Fruit fly (Drosophila melanogaster) whole organism, embryonic: ENCODE measurements around the gene shd.

ENCODE experiments used
- ATbp ChIP-seq: fragments of 200-800 bp; sonication (Bioruptor generic); optimal IDR thresholded peaks from 2 replicates; lab custom pipeline; 2017; ENCODE audit warnings: missing biosample characterization, mild to moderate bottlenecking, missing genetic modification characterization, missing genetic modification reagents
- Asciz ChIP-seq: fragments of 200-800 bp; sonication (Bioruptor generic); optimal IDR thresholded peaks from 2 replicates; lab custom pipeline; 2017; ENCODE audit warnings: missing biosample characterization, mild to moderate bottlenecking, missing genetic modification characterization, missing genetic modification reagents
- Awh ChIP-seq: fragments of 200-800 bp; sonication (Bioruptor generic); IDR thresholded peaks from 2 replicates; pipeline ENCODE4, ENCODE4 v1.3.6; 2022; ENCODE audit warnings: missing biosample characterization, missing genetic modification characterization
- CG10147 ChIP-seq: fragments of 200-800 bp; sonication (Bioruptor generic); optimal IDR thresholded peaks from 2 replicates; lab custom pipeline; 2019; ENCODE audit warnings: missing biosample characterization, mild to moderate bottlenecking, missing genetic modification characterization, moderate library complexity
- CG10462 ChIP-seq: fragments of 200-800 bp; sonication (Bioruptor generic); optimal IDR thresholded peaks from 2 replicates; lab custom pipeline; 2016; ENCODE audit warnings: missing biosample characterization, missing genetic modification characterization
- CG10565 ChIP-seq: fragments of 200-800 bp; sonication (Bioruptor generic); optimal IDR thresholded peaks from 3 replicates; lab custom pipeline; 2016; ENCODE audit warnings: missing biosample characterization, mild to moderate bottlenecking, missing genetic modification characterization
- CG10959 ChIP-seq: fragments of 200-800 bp; sonication (Bioruptor generic); IDR thresholded peaks from 2 replicates; pipeline ENCODE4 v1.3.6; 2022; ENCODE audit warnings: missing biosample characterization, missing genetic modification characterization
- CG12769 ChIP-seq: fragments of 200-800 bp; sonication (Bioruptor generic); optimal IDR thresholded peaks from 2 replicates; lab custom pipeline; 2019; ENCODE audit warnings: missing biosample characterization, mild to moderate bottlenecking, missing genetic modification characterization, moderate library complexity
- CG12942 ChIP-seq: fragments of 200-800 bp; sonication (Bioruptor generic); optimal IDR thresholded peaks from 3 replicates; lab custom pipeline; 2016; ENCODE audit warnings: missing biosample characterization, missing genetic modification characterization
- CG14667 ChIP-seq: fragments of 200-800 bp; sonication (Bioruptor generic); IDR thresholded peaks from 2 replicates; pipeline ENCODE4 v1.3.6; 2022; ENCODE audit warnings: missing biosample characterization, missing genetic modification characterization
- CG14860 ChIP-seq: fragments of 200-800 bp; sonication (Bioruptor generic); IDR thresholded peaks from 3 replicates; pipeline ENCODE4 v1.3.6; 2022; ENCODE audit warnings: missing biosample characterization, missing genetic modification characterization; ENCODE audit not compliant: partially characterized antibody
- CG17186 ChIP-seq: fragments of 200-800 bp; sonication (Bioruptor generic); optimal IDR thresholded peaks from 3 replicates; lab custom pipeline; 2017; ENCODE audit warnings: missing biosample characterization, missing genetic modification reagents, missing genetic modification characterization
- CG6791 ChIP-seq: fragments of 200-800 bp; sonication (Bioruptor generic); IDR thresholded peaks from 3 replicates; pipeline ENCODE4 v1.3.6; 2022; ENCODE audit warnings: missing biosample characterization, missing genetic modification characterization; ENCODE audit not compliant: partially characterized antibody
- CG7839 ChIP-seq: fragments of 200-800 bp; sonication (Bioruptor generic); optimal IDR thresholded peaks from 3 replicates; lab custom pipeline; 2018; ENCODE audit warnings: missing biosample characterization, mild to moderate bottlenecking, missing genetic modification characterization, moderate library complexity
- CG7928 ChIP-seq: fragments of 200-800 bp; sonication (Bioruptor generic); optimal IDR thresholded peaks from 2 replicates; lab custom pipeline; 2017; ENCODE audit warnings: missing biosample characterization, mild to moderate bottlenecking, missing genetic modification characterization
- CG9817 ChIP-seq: fragments of 200-800 bp; sonication (Bioruptor generic); optimal IDR thresholded peaks from 2 replicates; lab custom pipeline; 2018; ENCODE audit warnings: missing biosample characterization, mild to moderate bottlenecking, missing genetic modification characterization, moderate library complexity
- Camta ChIP-seq: fragments of 200-800 bp; sonication (Bioruptor generic); optimal IDR thresholded peaks from 2 replicates; lab custom pipeline; 2016; ENCODE audit warnings: missing biosample characterization, missing genetic modification characterization
- Fer3 ChIP-seq: fragments of 200-800 bp; sonication (Bioruptor generic); optimal IDR thresholded peaks from 2 replicates; lab custom pipeline; 2018; ENCODE audit warnings: missing biosample characterization, mild to moderate bottlenecking, missing genetic modification characterization, moderate library complexity
- Hey ChIP-seq: fragments of 200-800 bp; sonication (Bioruptor generic); optimal IDR thresholded peaks from 3 replicates; lab custom pipeline; 2018; ENCODE audit warnings: missing biosample characterization, mild to moderate bottlenecking, missing genetic modification characterization
- Hr78 ChIP-seq, 2 experiments: fragments of 200-800 bp in 1 of 2; fragments of >200 bp in 1 of 2; sonication (Bioruptor generic) in 1 of 2; optimal IDR thresholded peaks; 2 replicates each; lab custom pipeline; 2017 to 2019; ENCODE audit warnings: missing biosample characterization in 2 of 2, missing genetic modification characterization in 2 of 2, mild to moderate bottlenecking in 1 of 2, moderate library complexity in 1 of 2
- Kr ChIP-seq: fragments of 200-800 bp; sonication (Bioruptor generic); optimal IDR thresholded peaks from 2 replicates; lab custom pipeline; 2017; ENCODE audit warnings: missing biosample characterization, mild to moderate bottlenecking, missing genetic modification characterization
- NC2β ChIP-seq: fragments of 200-800 bp; sonication (Bioruptor generic); optimal IDR thresholded peaks from 2 replicates; lab custom pipeline; 2016; ENCODE audit warnings: missing biosample characterization, missing genetic modification characterization
- Nf-YB ChIP-seq: fragments of 200-800 bp; sonication (Bioruptor generic); optimal IDR thresholded peaks from 3 replicates; lab custom pipeline; 2019; ENCODE audit warnings: missing biosample characterization, mild to moderate bottlenecking, missing genetic modification characterization, moderate library complexity
- Oaz ChIP-seq: fragments of 200-800 bp; sonication (Bioruptor generic); IDR thresholded peaks from 2 replicates; pipeline ENCODE4 v1.3.6; 2022; ENCODE audit warnings: missing biosample characterization, missing genetic modification characterization
- abd-A ChIP-seq: fragments of 200-800 bp; sonication (Bioruptor generic); optimal IDR thresholded peaks from 3 replicates; lab custom pipeline; 2019; ENCODE audit warnings: missing biosample characterization, mild to moderate bottlenecking, missing genetic modification characterization, moderate library complexity
- al ChIP-seq: fragments of 200-800 bp; sonication (Bioruptor generic); IDR thresholded peaks from 2 replicates; pipeline ENCODE4 v1.3.6; 2022; ENCODE audit warnings: missing biosample characterization, missing genetic modification characterization
- ash1 ChIP-seq: fragments of 200-800 bp; sonication (Bioruptor generic); optimal IDR thresholded peaks from 2 replicates; lab custom pipeline; 2018; ENCODE audit warnings: missing biosample characterization, mild to moderate bottlenecking, missing genetic modification characterization
- az2 ChIP-seq: fragments of 200-800 bp; sonication (Bioruptor generic); optimal IDR thresholded peaks from 3 replicates; lab custom pipeline; 2016; ENCODE audit warnings: missing biosample characterization, missing genetic modification characterization
- cad ChIP-seq: fragments of >200 bp; optimal IDR thresholded peaks from 2 replicates; lab custom pipeline; 2017; ENCODE audit warnings: missing biosample characterization, missing genetic modification characterization
- corto ChIP-seq: fragments of 200-800 bp; sonication (Bioruptor generic); optimal IDR thresholded peaks from 2 replicates; lab custom pipeline; 2016; ENCODE audit warnings: missing biosample characterization, mild to moderate bottlenecking, missing genetic modification characterization, moderate library complexity
- dan ChIP-seq: fragments of 200-800 bp; sonication (Bioruptor generic); IDR thresholded peaks from 2 replicates; pipeline ENCODE4 v1.3.6; 2022; ENCODE audit warnings: missing biosample characterization, missing genetic modification characterization
- esg ChIP-seq: fragments of 200-800 bp; sonication (Bioruptor generic); conservative IDR thresholded peaks from 2 replicates; pipeline ENCODE4 v1.3.6; 2022; ENCODE audit warnings: missing biosample characterization, missing genetic modification characterization
- eve ChIP-seq, 2 experiments: fragments of >200 bp; optimal IDR thresholded peaks; 2 replicates each; lab custom pipeline; 2017; ENCODE audit warnings: missing biosample characterization in 2 of 2, missing genetic modification characterization in 2 of 2
- gem ChIP-seq: fragments of 200-800 bp; sonication (Bioruptor generic); optimal IDR thresholded peaks from 2 replicates; lab custom pipeline; 2019; ENCODE audit warnings: missing biosample characterization, mild to moderate bottlenecking, missing genetic modification characterization, moderate library complexity
- gfzf ChIP-seq: fragments of 200-800 bp; sonication (Bioruptor generic); optimal IDR thresholded peaks from 2 replicates; lab custom pipeline; 2016; ENCODE audit warnings: missing biosample characterization, mild to moderate bottlenecking, missing genetic modification characterization, moderate library complexity
- gro ChIP-seq: fragments of 200-800 bp; sonication (Bioruptor generic); optimal IDR thresholded peaks from 2 replicates; lab custom pipeline; 2016; ENCODE audit warnings: missing biosample characterization, missing genetic modification characterization
- inv ChIP-seq: fragments of 200-800 bp; sonication (Bioruptor generic); IDR thresholded peaks from 2 replicates; pipeline ENCODE4 v1.3.6; 2022; ENCODE audit warnings: missing biosample characterization, missing genetic modification characterization; ENCODE audit not compliant: partially characterized antibody
- jumu ChIP-seq: fragments of 200-800 bp; sonication (Bioruptor generic); optimal IDR thresholded peaks from 3 replicates; lab custom pipeline; 2016; ENCODE audit warnings: missing biosample characterization, missing genetic modification characterization
- ken ChIP-seq: fragments of 200-800 bp; sonication (Bioruptor generic); IDR thresholded peaks from 3 replicates; pipeline ENCODE4 v1.3.6; 2022; ENCODE audit warnings: missing biosample characterization, missing genetic modification characterization
- kni ChIP-seq: fragments of 200-800 bp; sonication (Bioruptor generic); optimal IDR thresholded peaks from 3 replicates; lab custom pipeline; 2017; ENCODE audit warnings: mild to moderate bottlenecking, missing biosample characterization, missing genetic modification reagents, missing genetic modification characterization
- oc ChIP-seq: fragments of 200-800 bp; sonication (Bioruptor generic); optimal IDR thresholded peaks from 2 replicates; lab custom pipeline; 2018; ENCODE audit warnings: missing biosample characterization, mild to moderate bottlenecking, missing genetic modification characterization, moderate library complexity
- pan ChIP-seq, 4 experiments: fragments of >200 bp in 3 of 4; fragments of 200-800 bp in 1 of 4; sonication (Bioruptor generic) in 1 of 4; optimal IDR thresholded peaks in 3 of 4; IDR thresholded peaks in 1 of 4; 2 replicates each; pipeline versions ENCODE4 v1.3.6 to Lab custom; 2017 to 2022; ENCODE audit warnings: missing biosample characterization in 2 of 4, missing genetic modification characterization in 2 of 4, mixed read lengths in 1 of 4
- peb ChIP-seq: fragments of 200-800 bp; sonication (Bioruptor generic); IDR thresholded peaks from 2 replicates; pipeline ENCODE4 v1.3.6; 2022; ENCODE audit warnings: missing biosample characterization, missing genetic modification characterization
- row ChIP-seq: fragments of 200-800 bp; sonication (Bioruptor generic); IDR thresholded peaks from 3 replicates; pipeline ENCODE4 v1.3.6; 2022; ENCODE audit warnings: missing biosample characterization, missing genetic modification characterization
- sd ChIP-seq: fragments of 200-800 bp; sonication (Bioruptor generic); optimal IDR thresholded peaks from 3 replicates; lab custom pipeline; 2018; ENCODE audit warnings: missing biosample characterization, mild to moderate bottlenecking, missing genetic modification characterization, moderate library complexity
- sens-2 ChIP-seq: fragments of 200-800 bp; sonication (Bioruptor generic); IDR thresholded peaks from 2 replicates; pipeline ENCODE4 v1.3.6; 2022; ENCODE audit warnings: missing biosample characterization, missing genetic modification characterization
- tna ChIP-seq: fragments of 200-800 bp; sonication (Bioruptor generic); IDR thresholded peaks from 2 replicates; pipeline ENCODE4 v1.3.6; 2022; ENCODE audit warnings: missing biosample characterization, missing genetic modification characterization; ENCODE audit not compliant: partially characterized antibody
- vvl ChIP-seq: fragments of 200-800 bp; sonication (Bioruptor generic); IDR thresholded peaks from 2 replicates; pipeline ENCODE4 v1.3.6; 2022; ENCODE audit warnings: missing biosample characterization, missing genetic modification characterization
- wdn ChIP-seq: fragments of 200-800 bp; sonication (Bioruptor generic); IDR thresholded peaks from 2 replicates; pipeline ENCODE4 v1.3.6; 2022; ENCODE audit warnings: missing biosample characterization, missing genetic modification characterization
- z ChIP-seq: fragments of 200-800 bp; sonication (Bioruptor generic); IDR thresholded peaks from 3 replicates; pipeline ENCODE4 v1.3.6; 2022; ENCODE audit warnings: missing biosample characterization, missing genetic modification characterization

shd gene

DNA sequence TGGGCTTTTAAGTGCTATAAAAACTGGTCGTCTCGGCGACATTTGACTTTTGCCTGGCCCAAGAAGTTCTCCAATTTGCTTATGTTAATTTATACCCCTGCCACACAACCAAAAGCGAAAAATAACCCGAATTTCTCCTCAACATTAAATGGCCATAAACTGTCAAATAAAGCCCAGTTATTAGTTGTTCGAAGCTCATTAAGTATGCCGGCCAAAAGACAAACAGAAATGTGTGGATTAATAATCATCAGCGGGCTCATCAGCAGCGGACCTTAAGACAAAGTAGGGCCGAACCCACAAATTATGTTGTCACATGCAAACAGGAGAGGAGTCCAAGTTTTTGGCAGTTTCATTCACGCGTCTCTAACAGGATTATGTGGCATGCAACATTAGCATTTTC lies 40.9 kb downstream of the shd start:
- no peak for TF ChIP-seq gfzf (GFP tag; lab: Kevin White, UChicago)
- TF ChIP-seq tna (GFP tag; lab: Robert Waterston, UW), result no peak
- TF ChIP-seq sens-2 (GFP tag; lab: Robert Waterston, UW), result no peak
- no peak for TF ChIP-seq jumu (GFP tag; lab: Kevin White, UChicago)
- TF ChIP-seq CG10565, result no peak
- no peak for TF ChIP-seq CG7928 (GFP tag; lab: Kevin White, UChicago)
- no peak for TF ChIP-seq ken (GFP tag; lab: Robert Waterston, UW)
- 0 out of 3 replicates have a peak, but pooled peaks have one; percentile 28 for TF ChIP-seq CG6791
- TF ChIP-seq CG12942 (GFP tag; lab: Kevin White, UChicago), result no peak
- peak in 1 of 2 experiments; percentile 51 for TF ChIP-seq Hr78 (GFP tag; optimal IDR thresholded peaks at IDR 0.05; lab: Kevin White, UChicago)
- no peak for TF ChIP-seq Kr (GFP tag; lab: Kevin White, UChicago)
- no peak for TF ChIP-seq inv
- no peak for TF ChIP-seq al
- no peak for TF ChIP-seq CG14667 (GFP tag; lab: Robert Waterston, UW)
- no peak for TF ChIP-seq NC2β
- no peak for TF ChIP-seq gem (tag; lab: Kevin White, UChicago)
- no peak for TF ChIP-seq dan (GFP tag; lab: Robert Waterston, UW)
- TF ChIP-seq Asciz (GFP tag; lab: Kevin White, UChicago), result no peak
- peak in 1 of 2 experiments; percentile 0 for TF ChIP-seq eve (GFP tag; optimal IDR thresholded peaks at IDR 0.05; lab: Kevin White, UChicago)
- TF ChIP-seq Hey (tag; lab: Kevin White, UChicago), result no peak
- TF ChIP-seq CG10959 (GFP tag; lab: Robert Waterston, UW), result no peak
- no peak for TF ChIP-seq kni (GFP tag; lab: Kevin White, UChicago)
- no peak for TF ChIP-seq esg
- TF ChIP-seq CG12769 (tag; lab: Kevin White, UChicago), result peak; percentile 7
- no peak for TF ChIP-seq CG10147 (GFP tag; lab: Kevin White, UChicago)
- TF ChIP-seq CG10462, result no peak
- no peak for TF ChIP-seq Camta (GFP tag; lab: Kevin White, UChicago)
- no peak for TF ChIP-seq Oaz (GFP tag; lab: Robert Waterston, UW)
- TF ChIP-seq Nf-YB, result no peak
- peak; percentile 73 for TF ChIP-seq abd-A (tag; lab: Kevin White, UChicago)
- no peak for TF ChIP-seq CG9817 (tag; lab: Kevin White, UChicago)
- TF ChIP-seq z (GFP tag; lab: Robert Waterston, UW), result no peak
- TF ChIP-seq sd (tag; lab: Kevin White, UChicago), result no peak
- TF ChIP-seq corto (GFP tag; lab: Kevin White, UChicago), result no peak
- TF ChIP-seq pan (optimal IDR thresholded peaks at IDR 0.05; lab: Kevin White, UChicago), result no peak
- no peak for TF ChIP-seq pan (GFP tag; optimal IDR thresholded peaks at IDR 0.05 in 1 of 2, IDR thresholded peaks at IDR 0.05 in 1 of 2)
- TF ChIP-seq Fer3, result no peak
- no peak for TF ChIP-seq az2 (GFP tag; lab: Kevin White, UChicago)
- peak; percentile 41 for TF ChIP-seq oc (tag; lab: Kevin White, UChicago)
- TF ChIP-seq row (GFP tag; lab: Robert Waterston, UW), result no peak
- no peak for TF ChIP-seq ash1 (GFP tag; lab: Kevin White, UChicago)
- no peak for TF ChIP-seq CG7839 (tag; lab: Kevin White, UChicago)
- no peak for TF ChIP-seq CG14860 (GFP tag; lab: Robert Waterston, UW)
- TF ChIP-seq peb (GFP tag; lab: Robert Waterston, UW), result no peak
- TF ChIP-seq Awh, result peak; percentile 74
- no peak for TF ChIP-seq cad (GFP tag; lab: Kevin White, UChicago)
- TF ChIP-seq vvl (GFP tag; lab: Robert Waterston, UW), result peak; percentile 22; the same call in 1 of the 2 replicates
- no peak for TF ChIP-seq wdn (GFP tag; lab: Robert Waterston, UW)
- no peak for TF ChIP-seq ATbp (GFP tag; lab: Kevin White, UChicago)
- no peak for TF ChIP-seq CG17186 (GFP tag; lab: Kevin White, UChicago)
- no peak for TF ChIP-seq gro
